Fruit fly (Drosophila melanogaster) whole organism, embryonic: ENCODE measurements around the gene ng2.
A peak's percentile ranks its signal among the peaks of the same experiment; 100 is the strongest.

Source experiments
- Adf1 ChIP-seq: fragments of 200-800 bp; sonication (Bioruptor generic); IDR thresholded peaks from 2 replicates; pipeline ENCODE4 v1.3.6; 2022; ENCODE audit warnings: missing biosample characterization, missing genetic modification characterization
- C15 ChIP-seq: fragments of 200-800 bp; sonication (Bioruptor generic); IDR thresholded peaks from 3 replicates; pipeline ENCODE4 v1.3.6; 2022; ENCODE audit warnings: missing biosample characterization, missing genetic modification characterization
- CG10565 ChIP-seq: fragments of 200-800 bp; sonication (Bioruptor generic); optimal IDR thresholded peaks from 3 replicates; lab custom pipeline; 2016; ENCODE audit warnings: missing biosample characterization, mild to moderate bottlenecking, missing genetic modification characterization
- CG11504 ChIP-seq: fragments of 200-800 bp; sonication (Bioruptor generic); optimal IDR thresholded peaks from 3 replicates; lab custom pipeline; 2019; ENCODE audit warnings: missing biosample characterization, mild to moderate bottlenecking, missing genetic modification characterization, moderate library complexity
- CG13123 ChIP-seq: fragments of 200-800 bp; sonication (Bioruptor generic); optimal IDR thresholded peaks from 2 replicates; lab custom pipeline; 2016; ENCODE audit warnings: missing biosample characterization, missing genetic modification characterization
- CG15601 ChIP-seq: fragments of 200-800 bp; sonication (Bioruptor generic); optimal IDR thresholded peaks from 3 replicates; lab custom pipeline; 2019; ENCODE audit warnings: missing biosample characterization, mild to moderate bottlenecking, missing genetic modification characterization, moderate library complexity
- CG16813 ChIP-seq: fragments of 200-800 bp; sonication (Bioruptor generic); IDR thresholded peaks from 3 replicates; pipeline ENCODE4 v1.3.6; 2022; ENCODE audit warnings: missing biosample characterization, missing genetic modification characterization; ENCODE audit not compliant: partially characterized antibody
- CG17186 ChIP-seq: fragments of 200-800 bp; sonication (Bioruptor generic); optimal IDR thresholded peaks from 3 replicates; lab custom pipeline; 2017; ENCODE audit warnings: missing biosample characterization, missing genetic modification reagents, missing genetic modification characterization
- CG17328 ChIP-seq: fragments of 200-800 bp; sonication (Bioruptor generic); IDR thresholded peaks from 2 replicates; pipeline ENCODE4 v1.3.6; 2022; ENCODE audit warnings: missing biosample characterization, missing genetic modification characterization
- CG17361 ChIP-seq: fragments of 200-800 bp; sonication (Bioruptor generic); IDR thresholded peaks from 3 replicates; pipeline ENCODE4 v1.3.6; 2022; ENCODE audit warnings: missing biosample characterization, missing genetic modification characterization
- CG18262 ChIP-seq: fragments of 200-800 bp; optimal IDR thresholded peaks from 3 replicates; lab custom pipeline; 2019; ENCODE audit warnings: missing biosample characterization, mild to moderate bottlenecking, missing genetic modification characterization, moderate library complexity
- CG18619 ChIP-seq: fragments of 200-800 bp; sonication (Bioruptor generic); optimal IDR thresholded peaks from 3 replicates; lab custom pipeline; 2017; ENCODE audit warnings: missing biosample characterization, mild to moderate bottlenecking, missing genetic modification characterization
- CG2120 ChIP-seq: fragments of 200-800 bp; sonication (Bioruptor generic); optimal IDR thresholded peaks from 3 replicates; lab custom pipeline; 2016; ENCODE audit warnings: missing biosample characterization, missing genetic modification characterization
- CG2129 ChIP-seq: fragments of 200-800 bp; sonication (Bioruptor generic); IDR thresholded peaks from 2 replicates; pipeline ENCODE4 v1.3.6; 2022; ENCODE audit warnings: missing biosample characterization, missing genetic modification characterization; ENCODE audit not compliant: partially characterized antibody
- CG30431 ChIP-seq: fragments of 200-800 bp; sonication (Bioruptor generic); optimal IDR thresholded peaks from 2 replicates; lab custom pipeline; 2017; ENCODE audit warnings: missing biosample characterization, missing genetic modification characterization
- CG42726 ChIP-seq: fragments of 200-800 bp; sonication (Bioruptor generic); IDR thresholded peaks from 2 replicates; pipeline ENCODE4 v1.3.6; 2022; ENCODE audit warnings: missing biosample characterization, missing genetic modification characterization; ENCODE audit not compliant: partially characterized antibody
- CG8388 ChIP-seq: fragments of 200-800 bp; sonication (Bioruptor generic); optimal IDR thresholded peaks from 2 replicates; lab custom pipeline; 2019; ENCODE audit warnings: missing biosample characterization, mild to moderate bottlenecking, missing genetic modification characterization, moderate library complexity
- CkIIα-i1 ChIP-seq: fragments of 200-800 bp; sonication (Bioruptor generic); IDR thresholded peaks from 2 replicates; pipeline ENCODE4 v1.3.6; 2022; ENCODE audit warnings: missing biosample characterization, missing genetic modification characterization
- CrebB ChIP-seq: fragments of 200-800 bp; sonication (Bioruptor generic); optimal IDR thresholded peaks from 3 replicates; lab custom pipeline; 2018; ENCODE audit warnings: missing biosample characterization, mild to moderate bottlenecking, missing genetic modification characterization
- D ChIP-seq, 2 experiments: fragments of 200-800 bp in 1 of 2; fragments of >200 bp in 1 of 2; sonication (Bioruptor generic) in 1 of 2; optimal IDR thresholded peaks; 2 replicates in 1 of 2; 3 replicates in 1 of 2; lab custom pipeline; 2017; ENCODE audit warnings: mild to moderate bottlenecking in 1 of 2, missing biosample characterization in 1 of 2, missing genetic modification characterization in 1 of 2, missing genetic modification reagents in 1 of 2
- Eip74EF ChIP-seq, 2 experiments: fragments of 200-800 bp in 1 of 2; fragments of >200 bp in 1 of 2; sonication (Bioruptor generic) in 1 of 2; optimal IDR thresholded peaks; 2 replicates each; lab custom pipeline; 2017 to 2019; ENCODE audit warnings: missing biosample characterization in 2 of 2, missing genetic modification characterization in 2 of 2, mild to moderate bottlenecking in 1 of 2, moderate library complexity in 1 of 2
- Elba2 ChIP-seq: fragments of 200-800 bp; sonication (Bioruptor generic); optimal IDR thresholded peaks from 3 replicates; lab custom pipeline; 2016; ENCODE audit warnings: missing biosample characterization, missing genetic modification characterization
- Gug ChIP-seq: fragments of 200-800 bp; sonication (Bioruptor generic); IDR thresholded peaks from 4 replicates; pipeline ENCODE4 v1.3.6; 2022; ENCODE audit warnings: missing biosample characterization, missing genetic modification characterization
- Hr3 ChIP-seq: fragments of 200-800 bp; sonication (Bioruptor generic); optimal IDR thresholded peaks from 3 replicates; lab custom pipeline; 2016; ENCODE audit warnings: missing biosample characterization, missing genetic modification characterization
- Hr39 ChIP-seq: fragments of >200 bp; optimal IDR thresholded peaks from 2 replicates; lab custom pipeline; 2017
- Max ChIP-seq: fragments of 200-800 bp; sonication (Bioruptor generic); optimal IDR thresholded peaks from 2 replicates; lab custom pipeline; 2016; ENCODE audit warnings: missing biosample characterization, mild to moderate bottlenecking, missing genetic modification characterization
- Mrtf ChIP-seq: fragments of 200-800 bp; sonication (Bioruptor generic); IDR thresholded peaks from 3 replicates; pipeline ENCODE4 v1.3.6; 2022; ENCODE audit warnings: missing biosample characterization, missing genetic modification characterization
- Ptx1 ChIP-seq: fragments of 200-800 bp; sonication (Bioruptor generic); IDR thresholded peaks from 2 replicates; pipeline ENCODE4 v1.3.6; 2022; ENCODE audit warnings: missing biosample characterization, missing genetic modification characterization
- Scr ChIP-seq: fragments of 200-800 bp; sonication (Bioruptor generic); IDR thresholded peaks from 2 replicates; pipeline ENCODE4 v1.3.6; 2022; ENCODE audit warnings: missing biosample characterization, missing genetic modification characterization; ENCODE audit not compliant: partially characterized antibody
- Six4 ChIP-seq: fragments of 200-800 bp; sonication (Bioruptor generic); optimal IDR thresholded peaks from 2 replicates; lab custom pipeline; 2016; ENCODE audit warnings: missing biosample characterization, missing genetic modification characterization
- ac ChIP-seq: fragments of 200-800 bp; sonication (Bioruptor generic); optimal IDR thresholded peaks from 3 replicates; lab custom pipeline; 2017; ENCODE audit warnings: missing biosample characterization, mild to moderate bottlenecking, missing genetic modification characterization
- amos ChIP-seq: fragments of 200-800 bp; sonication (Bioruptor generic); IDR thresholded peaks from 2 replicates; pipeline ENCODE4 v1.3.6; 2022; ENCODE audit warnings: missing biosample characterization, missing genetic modification characterization; ENCODE audit not compliant: partially characterized antibody
- ara ChIP-seq: fragments of 200-800 bp; sonication (Bioruptor generic); IDR thresholded peaks from 2 replicates; pipeline ENCODE4 v1.3.6; 2022; ENCODE audit warnings: missing biosample characterization, missing genetic modification characterization
- btn ChIP-seq: fragments of 200-800 bp; sonication (Bioruptor generic); optimal IDR thresholded peaks from 2 replicates; lab custom pipeline; 2016; ENCODE audit warnings: missing biosample characterization, missing genetic modification characterization
- cad ChIP-seq: fragments of >200 bp; optimal IDR thresholded peaks from 2 replicates; lab custom pipeline; 2017; ENCODE audit warnings: missing biosample characterization, missing genetic modification characterization
- chm ChIP-seq: fragments of 200-800 bp; sonication (Bioruptor generic); IDR thresholded peaks from 2 replicates; pipeline ENCODE4 v1.3.6; 2022; ENCODE audit warnings: missing biosample characterization, missing genetic modification characterization
- croc ChIP-seq: fragments of 200-800 bp; sonication (Bioruptor generic); conservative IDR thresholded peaks from 3 replicates; pipeline ENCODE4 v1.3.6; 2022; ENCODE audit warnings: missing biosample characterization, missing genetic modification characterization
- crp ChIP-seq, 2 experiments: fragments of 200-800 bp; sonication (Bioruptor generic); optimal IDR thresholded peaks; 2 replicates in 1 of 2; 3 replicates in 1 of 2; lab custom pipeline; 2017; ENCODE audit warnings: missing biosample characterization in 2 of 2, missing genetic modification characterization in 2 of 2, mild to moderate bottlenecking in 1 of 2, moderate library complexity in 1 of 2
- dm ChIP-seq: fragments of 200-800 bp; sonication (Bioruptor generic); optimal IDR thresholded peaks from 3 replicates; lab custom pipeline; 2016; ENCODE audit warnings: missing biosample characterization, missing genetic modification characterization
- fd64A ChIP-seq: fragments of 200-800 bp; sonication (Bioruptor generic); optimal IDR thresholded peaks from 3 replicates; lab custom pipeline; 2018; ENCODE audit warnings: missing biosample characterization, mild to moderate bottlenecking, missing genetic modification characterization
- gem ChIP-seq: fragments of 200-800 bp; sonication (Bioruptor generic); optimal IDR thresholded peaks from 2 replicates; lab custom pipeline; 2019; ENCODE audit warnings: missing biosample characterization, mild to moderate bottlenecking, missing genetic modification characterization, moderate library complexity
- kah ChIP-seq: fragments of 200-800 bp; sonication (Bioruptor generic); optimal IDR thresholded peaks from 2 replicates; lab custom pipeline; 2018; ENCODE audit warnings: missing biosample characterization, mild to moderate bottlenecking, missing genetic modification characterization
- lola ChIP-seq, 3 experiments: fragments of >200 bp in 2 of 3; fragments of 200-800 bp in 1 of 3; sonication (Bioruptor generic) in 1 of 3; optimal IDR thresholded peaks; 2 replicates each; lab custom pipeline; 2017 to 2019; ENCODE audit warnings: missing biosample characterization in 3 of 3, missing genetic modification characterization in 3 of 3, mild to moderate bottlenecking in 1 of 3, moderate library complexity in 1 of 3
- luna ChIP-seq: fragments of 200-800 bp; sonication (Bioruptor generic); optimal IDR thresholded peaks from 2 replicates; lab custom pipeline; 2016; ENCODE audit warnings: missing biosample characterization, missing genetic modification characterization
- onecut ChIP-seq: fragments of 200-800 bp; sonication (Bioruptor generic); IDR thresholded peaks from 2 replicates; pipeline ENCODE4 v1.3.6; 2022; ENCODE audit warnings: missing biosample characterization, missing genetic modification characterization
- p53 ChIP-seq: fragments of 200-800 bp; sonication (Bioruptor generic); optimal IDR thresholded peaks from 2 replicates; lab custom pipeline; 2016; ENCODE audit warnings: missing biosample characterization, missing genetic modification characterization
- ranshi ChIP-seq: fragments of 200-800 bp; sonication (Bioruptor generic); IDR thresholded peaks from 2 replicates; pipeline ENCODE4 v1.3.6; 2022; ENCODE audit warnings: missing biosample characterization, missing genetic modification characterization
- slbo ChIP-seq: fragments of 200-800 bp; sonication (Bioruptor generic); IDR thresholded peaks from 2 replicates; pipeline ENCODE4 v1.3.6; 2022; ENCODE audit warnings: missing biosample characterization, missing genetic modification characterization

The ng2 gene

dm6 chrX:3255569-3256309, 15.4 kb upstream of the ng2 start (continued):
- TF ChIP-seq CG18619 (GFP tag; lab: Kevin White, UChicago) (peak; percentile 98), C15 (GFP tag; lab: Robert Waterston, UW) (peak; percentile 84; the same call in 2 of the 3 replicates), Adf1 (GFP tag; lab: Robert Waterston, UW) (peak; percentile 76), luna (GFP tag; lab: Kevin White, UChicago) (peak; percentile 35), D (optimal IDR thresholded peaks at IDR 0.05; lab: Kevin White, UChicago) (no peak), D (GFP tag; optimal IDR thresholded peaks at IDR 0.05; lab: Kevin White, UChicago) (peak; percentile 94), CG17186 (peak; percentile 70), cad (no peak), CG18262 (tag; lab: Kevin White, UChicago) (peak; percentile 90), Scr (GFP tag; lab: Robert Waterston, UW) (no peak), CG42726 (GFP tag; lab: Robert Waterston, UW) (no peak), onecut (GFP tag; lab: Robert Waterston, UW) (peak; percentile 84), Mrtf (GFP tag; lab: Robert Waterston, UW) (peak; percentile 82; the same call in 2 of the 3 replicates), Elba2 (GFP tag; lab: Kevin White, UChicago) (no peak), CG15601 (tag; lab: Kevin White, UChicago) (peak; percentile 82), CG10565 (GFP tag; lab: Kevin White, UChicago) (peak; percentile 80), Hr39 (lab: Kevin White, UChicago) (no peak), Max (GFP tag; lab: Kevin White, UChicago) (peak; percentile 94), CkIIα-i1 (GFP tag; lab: Robert Waterston, UW) (peak; percentile 46; the same call in 1 of the 2 replicates), CG13123 (peak; percentile 84), croc (peak; percentile 89), crp (GFP tag; optimal IDR thresholded peaks at IDR 0.05; lab: Kevin White, UChicago) (peak in 1 of 2 experiments; percentile 67), CG2120 (peak; percentile 99), CG2129 (GFP tag; lab: Robert Waterston, UW) (no peak), Six4 (GFP tag; lab: Kevin White, UChicago) (peak; percentile 91), CG11504 (tag; lab: Kevin White, UChicago) (peak; percentile 96), ara (peak; percentile 77), CG16813 (no peak; the same call in 2 of the 3 replicates), kah (peak; percentile 88), CG8388 (GFP tag; lab: Kevin White, UChicago) (peak; percentile 90), amos (GFP tag; lab: Robert Waterston, UW) (peak; percentile 31; the same call in 1 of the 2 replicates), btn (peak; percentile 87), gem (peak; percentile 98), dm (GFP tag; lab: Kevin White, UChicago) (peak; percentile 87), Hr3 (peak; percentile 96), ranshi (GFP tag; lab: Robert Waterston, UW) (peak; percentile 93), Gug (GFP tag; lab: Robert Waterston, UW) (peak; percentile 82), fd64A (GFP tag; lab: Kevin White, UChicago) (peak; percentile 61), CG17361 (peak; percentile 97), CG17328 (peak; percentile 81), Eip74EF (GFP tag; optimal IDR thresholded peaks at IDR 0.05; lab: Kevin White, UChicago) (peak in 1 of 2 experiments; percentile 75), lola (GFP tag; optimal IDR thresholded peaks at IDR 0.05; lab: Kevin White, UChicago) (peak in 1 of 3 experiments; percentile 82), ac (GFP tag; lab: Kevin White, UChicago) (no peak), p53 (peak; percentile 3), slbo (peak; percentile 94), chm (GFP tag; lab: Robert Waterston, UW) (peak; percentile 45; the same call in 1 of the 2 replicates), CrebB (tag; lab: Kevin White, UChicago) (peak; percentile 87), Ptx1 (GFP tag; lab: Robert Waterston, UW) (peak; percentile 94), CG30431 (GFP tag; lab: Kevin White, UChicago) (peak; percentile 87)
